Worm (Caenorhabditis elegans): ENCODE data around the gene rpb-9.

- no peak for TF ChIP-seq nhr-237 (tag; optimal IDR thresholded peaks at IDR 0.05)
- TF ChIP-seq lin-13 (GFP tag; optimal IDR thresholded peaks at IDR 0.05): no peak
- TF ChIP-seq ztf-11 (tag; optimal IDR thresholded peaks at IDR 0.05): no peak
- no peak for TF ChIP-seq mxl-3 (GFP tag; optimal IDR thresholded peaks at IDR 0.05)
- no peak for TF ChIP-seq nhr-41 (GFP tag; IDR thresholded peaks at IDR 0.05)
- no peak for TF ChIP-seq R02D3.7 (tag; optimal IDR thresholded peaks at IDR 0.05)
- TF ChIP-seq dve-1 (tag; optimal IDR thresholded peaks at IDR 0.05; ENCODE audit: insufficient read depth): no peak
- TF ChIP-seq madf-5 (GFP tag; IDR thresholded peaks at IDR 0.05): no peak
- TF ChIP-seq Y5F2A.4 (GFP tag; optimal IDR thresholded peaks at IDR 0.05): no peak
- no peak for TF ChIP-seq nhr-28 (tag; optimal IDR thresholded peaks at IDR 0.05)
These were observed 41.6 kb downstream of the rpb-9 start for ce11 chrV:7970519-7970918.

All from whole organism, L4 larva.